Fruit fly (Drosophila melanogaster) whole organism, embryonic: ENCODE results near the gene phtm.

ENCODE experiments used
- B-H1 ChIP-seq: fragments of 200-800 bp; sonication (Bioruptor generic); IDR thresholded peaks from 3 replicates; pipeline ENCODE4 v1.3.6; 2022; ENCODE audit warnings: missing biosample characterization, missing genetic modification characterization
- CG11456 ChIP-seq: fragments of 200-800 bp; sonication (Bioruptor generic); IDR thresholded peaks from 3 replicates; pipeline ENCODE4 v1.3.6; 2022; ENCODE audit warnings: missing biosample characterization, missing genetic modification characterization
- CG12391 ChIP-seq: fragments of 200-800 bp; sonication (Bioruptor generic); optimal IDR thresholded peaks from 3 replicates; lab custom pipeline; 2018; ENCODE audit warnings: missing biosample characterization, mild to moderate bottlenecking, missing genetic modification characterization, moderate library complexity
- CG15011 ChIP-seq: fragments of 200-800 bp; sonication (Bioruptor generic); optimal IDR thresholded peaks from 3 replicates; lab custom pipeline; 2018; ENCODE audit warnings: missing biosample characterization, mild to moderate bottlenecking, missing genetic modification characterization
- CG1647 ChIP-seq: fragments of 200-800 bp; sonication (Bioruptor generic); optimal IDR thresholded peaks from 3 replicates; lab custom pipeline; 2016; ENCODE audit warnings: missing biosample characterization, missing genetic modification characterization
- CG17359 ChIP-seq: fragments of 200-800 bp; sonication (Bioruptor generic); optimal IDR thresholded peaks from 3 replicates; lab custom pipeline; 2018; ENCODE audit warnings: missing biosample characterization, mild to moderate bottlenecking, missing genetic modification characterization, moderate library complexity
- CG17802 ChIP-seq: fragments of 200-800 bp; sonication (Bioruptor generic); optimal IDR thresholded peaks from 2 replicates; lab custom pipeline; 2018; ENCODE audit warnings: missing biosample characterization, mild to moderate bottlenecking, missing genetic modification characterization, moderate library complexity
- CG17912 ChIP-seq: fragments of 200-800 bp; sonication (Bioruptor generic); optimal IDR thresholded peaks from 2 replicates; lab custom pipeline; 2018; ENCODE audit warnings: missing biosample characterization, mild to moderate bottlenecking, missing genetic modification characterization
- CG1792 ChIP-seq: fragments of 200-800 bp; sonication (Bioruptor generic); optimal IDR thresholded peaks from 2 replicates; lab custom pipeline; 2016; ENCODE audit warnings: missing biosample characterization, missing genetic modification characterization
- CG2712 ChIP-seq: fragments of 200-800 bp; optimal IDR thresholded peaks from 3 replicates; lab custom pipeline; 2019; ENCODE audit warnings: missing biosample characterization, mild to moderate bottlenecking, missing genetic modification characterization, moderate library complexity
- CG30431 ChIP-seq: fragments of 200-800 bp; sonication (Bioruptor generic); optimal IDR thresholded peaks from 2 replicates; lab custom pipeline; 2017; ENCODE audit warnings: missing biosample characterization, missing genetic modification characterization
- CG31388 ChIP-seq: fragments of 200-800 bp; sonication (Bioruptor generic); optimal IDR thresholded peaks from 2 replicates; lab custom pipeline; 2016; ENCODE audit warnings: missing biosample characterization, missing genetic modification characterization
- CG33557 ChIP-seq: fragments of 200-800 bp; sonication (Bioruptor generic); optimal IDR thresholded peaks from 2 replicates; lab custom pipeline; 2019; ENCODE audit warnings: missing biosample characterization, mild to moderate bottlenecking, missing genetic modification characterization, moderate library complexity
- CG6654 ChIP-seq: fragments of 200-800 bp; sonication (Bioruptor generic); optimal IDR thresholded peaks from 2 replicates; lab custom pipeline; 2017; ENCODE audit warnings: missing biosample characterization, mild to moderate bottlenecking, missing genetic modification characterization
- CG6791 ChIP-seq: fragments of 200-800 bp; sonication (Bioruptor generic); IDR thresholded peaks from 3 replicates; pipeline ENCODE4 v1.3.6; 2022; ENCODE audit warnings: missing biosample characterization, missing genetic modification characterization; ENCODE audit not compliant: partially characterized antibody
- CG7357 ChIP-seq: fragments of 200-800 bp; sonication (Bioruptor generic); IDR thresholded peaks from 3 replicates; pipeline ENCODE4 v1.3.6; 2022; ENCODE audit warnings: missing biosample characterization, missing genetic modification characterization
- CG7556 ChIP-seq: fragments of 200-800 bp; sonication (Bioruptor generic); optimal IDR thresholded peaks from 2 replicates; lab custom pipeline; 2017; ENCODE audit warnings: missing biosample characterization, mild to moderate bottlenecking, missing genetic modification characterization
- CG7987 ChIP-seq: fragments of 200-800 bp; sonication (Bioruptor generic); optimal IDR thresholded peaks from 2 replicates; lab custom pipeline; 2018; ENCODE audit warnings: missing biosample characterization, mild to moderate bottlenecking, missing genetic modification characterization, moderate library complexity
- CG8388 ChIP-seq: fragments of 200-800 bp; sonication (Bioruptor generic); optimal IDR thresholded peaks from 2 replicates; lab custom pipeline; 2019; ENCODE audit warnings: missing biosample characterization, mild to moderate bottlenecking, missing genetic modification characterization, moderate library complexity
- CG9797 ChIP-seq: fragments of 200-800 bp; sonication (Bioruptor generic); optimal IDR thresholded peaks from 3 replicates; lab custom pipeline; 2018; ENCODE audit warnings: missing biosample characterization, mild to moderate bottlenecking, missing genetic modification characterization
- CG9817 ChIP-seq: fragments of 200-800 bp; sonication (Bioruptor generic); optimal IDR thresholded peaks from 2 replicates; lab custom pipeline; 2018; ENCODE audit warnings: missing biosample characterization, mild to moderate bottlenecking, missing genetic modification characterization, moderate library complexity
- Dref ChIP-seq: fragments of 200-800 bp; sonication (Bioruptor generic); IDR thresholded peaks from 2 replicates; pipeline ENCODE4 v1.3.6; 2022; ENCODE audit warnings: missing biosample characterization, missing genetic modification characterization
- Elba2 ChIP-seq: fragments of 200-800 bp; sonication (Bioruptor generic); optimal IDR thresholded peaks from 3 replicates; lab custom pipeline; 2016; ENCODE audit warnings: missing biosample characterization, missing genetic modification characterization
- Hmx ChIP-seq: fragments of 200-800 bp; sonication (Bioruptor generic); optimal IDR thresholded peaks from 2 replicates; lab custom pipeline; 2016; ENCODE audit warnings: missing biosample characterization, missing genetic modification characterization
- Hsf ChIP-seq: fragments of 200-800 bp; sonication (Bioruptor generic); optimal IDR thresholded peaks from 3 replicates; lab custom pipeline; 2016; ENCODE audit warnings: missing biosample characterization, missing genetic modification characterization
- MTF-1 ChIP-seq: fragments of 200-800 bp; sonication (Bioruptor generic); optimal IDR thresholded peaks from 2 replicates; lab custom pipeline; 2018; ENCODE audit warnings: missing biosample characterization, mild to moderate bottlenecking, missing genetic modification characterization, borderline replicate concordance
- Mad ChIP-seq: fragments of 200-800 bp; sonication (Bioruptor generic); optimal IDR thresholded peaks from 2 replicates; lab custom pipeline; 2016; ENCODE audit warnings: missing biosample characterization, missing genetic modification characterization
- NC2β ChIP-seq: fragments of 200-800 bp; sonication (Bioruptor generic); optimal IDR thresholded peaks from 2 replicates; lab custom pipeline; 2016; ENCODE audit warnings: missing biosample characterization, missing genetic modification characterization
- Spps ChIP-seq: fragments of 200-800 bp; sonication (Bioruptor generic); optimal IDR thresholded peaks from 2 replicates; lab custom pipeline; 2018; ENCODE audit warnings: missing biosample characterization, mild to moderate bottlenecking, missing genetic modification characterization
- Sry-β ChIP-seq: fragments of 200-800 bp; sonication (Bioruptor generic); optimal IDR thresholded peaks from 2 replicates; lab custom pipeline; 2018; ENCODE audit warnings: missing biosample characterization, mild to moderate bottlenecking, missing genetic modification characterization, moderate library complexity
- Ssrp ChIP-seq: fragments of 200-800 bp; sonication (Bioruptor generic); optimal IDR thresholded peaks from 2 replicates; lab custom pipeline; 2018; ENCODE audit warnings: missing biosample characterization, mild to moderate bottlenecking, missing genetic modification characterization, moderate library complexity
- abd-A ChIP-seq: fragments of 200-800 bp; sonication (Bioruptor generic); optimal IDR thresholded peaks from 3 replicates; lab custom pipeline; 2019; ENCODE audit warnings: missing biosample characterization, mild to moderate bottlenecking, missing genetic modification characterization, moderate library complexity
- amos ChIP-seq: fragments of 200-800 bp; sonication (Bioruptor generic); IDR thresholded peaks from 2 replicates; pipeline ENCODE4 v1.3.6; 2022; ENCODE audit warnings: missing biosample characterization, missing genetic modification characterization; ENCODE audit not compliant: partially characterized antibody
- ato ChIP-seq: fragments of 200-800 bp; sonication (Bioruptor generic); IDR thresholded peaks from 2 replicates; pipeline ENCODE4 v1.3.6; 2022; ENCODE audit warnings: missing biosample characterization, missing genetic modification characterization; ENCODE audit not compliant: partially characterized antibody
- ems ChIP-seq: fragments of 200-800 bp; sonication (Bioruptor generic); optimal IDR thresholded peaks from 3 replicates; lab custom pipeline; 2016; ENCODE audit warnings: missing biosample characterization, missing genetic modification characterization
- eyg ChIP-seq: fragments of 200-800 bp; sonication (Bioruptor generic); optimal IDR thresholded peaks from 3 replicates; lab custom pipeline; 2016; ENCODE audit warnings: missing biosample characterization, missing genetic modification characterization
- fd64A ChIP-seq: fragments of 200-800 bp; sonication (Bioruptor generic); optimal IDR thresholded peaks from 3 replicates; lab custom pipeline; 2018; ENCODE audit warnings: missing biosample characterization, mild to moderate bottlenecking, missing genetic modification characterization
- fru ChIP-seq: fragments of >200 bp; optimal IDR thresholded peaks from 2 replicates; lab custom pipeline; 2017
- jing ChIP-seq: fragments of 200-800 bp; sonication (Bioruptor generic); optimal IDR thresholded peaks from 2 replicates; lab custom pipeline; 2018; ENCODE audit warnings: missing biosample characterization, mild to moderate bottlenecking, missing genetic modification characterization
- klu ChIP-seq: fragments of 200-800 bp; sonication (Bioruptor generic); IDR thresholded peaks from 2 replicates; pipeline ENCODE4 v1.3.6; 2022; ENCODE audit warnings: missing biosample characterization, missing genetic modification characterization
- nerfin-1 ChIP-seq: fragments of 200-800 bp; sonication (Bioruptor generic); optimal IDR thresholded peaks from 3 replicates; lab custom pipeline; 2019; ENCODE audit warnings: missing biosample characterization, mild to moderate bottlenecking, missing genetic modification characterization, moderate library complexity
- pho ChIP-seq: fragments of 200-800 bp; sonication (Bioruptor generic); optimal IDR thresholded peaks from 2 replicates; lab custom pipeline; 2016; ENCODE audit warnings: missing biosample characterization, missing genetic modification characterization
- pros ChIP-seq: fragments of 200-800 bp; sonication (Bioruptor generic); optimal IDR thresholded peaks from 3 replicates; lab custom pipeline; 2019; ENCODE audit warnings: missing biosample characterization, mild to moderate bottlenecking, missing genetic modification characterization, moderate library complexity
- ro ChIP-seq: fragments of 200-800 bp; sonication (Bioruptor generic); IDR thresholded peaks from 2 replicates; pipeline ENCODE4 v1.3.6; 2022; ENCODE audit warnings: missing biosample characterization, missing genetic modification characterization
- salm ChIP-seq: fragments of 200-800 bp; sonication (Bioruptor generic); optimal IDR thresholded peaks from 2 replicates; lab custom pipeline; 2018; ENCODE audit warnings: missing biosample characterization, mild to moderate bottlenecking, missing genetic modification characterization
- sd ChIP-seq: fragments of 200-800 bp; sonication (Bioruptor generic); optimal IDR thresholded peaks from 3 replicates; lab custom pipeline; 2018; ENCODE audit warnings: missing biosample characterization, mild to moderate bottlenecking, missing genetic modification characterization, moderate library complexity
- shn ChIP-seq: fragments of 200-800 bp; sonication (Bioruptor generic); optimal IDR thresholded peaks from 3 replicates; lab custom pipeline; 2016; ENCODE audit warnings: missing biosample characterization, missing genetic modification characterization
- sna ChIP-seq: fragments of 200-800 bp; sonication (Bioruptor generic); IDR thresholded peaks from 2 replicates; pipeline ENCODE4 v1.3.6; 2022; ENCODE audit warnings: missing biosample characterization, missing genetic modification characterization; ENCODE audit not compliant: partially characterized antibody
- sr ChIP-seq: fragments of 200-800 bp; sonication (Bioruptor generic); IDR thresholded peaks from 3 replicates; pipeline ENCODE4 v1.3.6; 2022; ENCODE audit warnings: missing biosample characterization, missing genetic modification characterization
- stwl ChIP-seq: fragments of 200-800 bp; sonication (Bioruptor generic); optimal IDR thresholded peaks from 3 replicates; lab custom pipeline; 2018; ENCODE audit warnings: missing biosample characterization, mild to moderate bottlenecking, missing genetic modification characterization, moderate library complexity
- tap ChIP-seq: fragments of 200-800 bp; optimal IDR thresholded peaks from 3 replicates; lab custom pipeline; 2019; ENCODE audit warnings: missing biosample characterization, mild to moderate bottlenecking, missing genetic modification characterization, moderate library complexity

Gene phtm

DNA sequence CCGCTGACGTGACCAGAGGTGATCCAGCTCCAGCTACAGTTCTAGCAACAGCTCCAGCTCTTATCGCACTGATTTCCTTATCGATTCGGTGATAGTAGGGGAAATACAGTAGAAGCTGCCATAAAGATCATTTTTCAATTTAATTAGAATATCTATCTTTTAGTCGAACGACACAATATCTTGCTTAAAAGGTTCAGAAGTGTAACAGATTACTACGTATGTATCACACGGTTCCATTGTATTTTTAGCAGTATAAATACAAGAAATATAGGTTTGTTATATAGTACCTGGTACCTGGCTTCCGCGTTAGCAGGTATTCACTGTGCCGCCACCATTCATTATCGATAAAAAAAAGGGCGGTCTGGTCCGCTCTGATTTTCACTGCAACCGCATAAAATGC lies 40.7 kb upstream of the phtm start (continued):
- TF ChIP-seq pros (GFP tag; lab: Kevin White, UChicago) (no peak), CG2712 (tag; lab: Kevin White, UChicago) (peak; percentile 85), CG31388 (GFP tag; lab: Kevin White, UChicago) (peak; percentile 35), sna (GFP tag; lab: Robert Waterston, UW) (no peak), MTF-1 (peak; percentile 76), CG7987 (peak; percentile 62), ato (GFP tag; lab: Robert Waterston, UW) (no peak), Mad (GFP tag; lab: Kevin White, UChicago) (peak; percentile 51), fru (no peak), CG7556 (GFP tag; lab: Kevin White, UChicago) (peak; percentile 75), abd-A (no peak), shn (GFP tag; lab: Kevin White, UChicago) (peak; percentile 17), tap (peak; percentile 89), CG30431 (GFP tag; lab: Kevin White, UChicago) (peak; percentile 39), amos (no peak), sd (no peak), B-H1 (peak; percentile 70), CG15011 (GFP tag; lab: Kevin White, UChicago) (peak; percentile 71), Hmx (GFP tag; lab: Kevin White, UChicago) (peak; percentile 52), nerfin-1 (tag; lab: Kevin White, UChicago) (peak; percentile 81), CG17912 (GFP tag; lab: Kevin White, UChicago) (peak; percentile 75), pho (peak; percentile 71), CG1792 (peak; percentile 58), Sry-β (no peak), CG12391 (tag; lab: Kevin White, UChicago) (peak; percentile 86), Spps (tag; lab: Kevin White, UChicago) (peak; percentile 44), CG6791 (GFP tag; lab: Robert Waterston, UW) (no peak), ro (GFP tag; lab: Robert Waterston, UW) (no peak), Dref (GFP tag; lab: Robert Waterston, UW) (no peak), sr (0 out of 3 replicates have a peak, but pooled peaks have one; percentile 28), stwl (tag; lab: Kevin White, UChicago) (no peak), CG9797 (GFP tag; lab: Kevin White, UChicago) (no peak), CG17802 (tag; lab: Kevin White, UChicago) (peak; percentile 57), CG17359 (tag; lab: Kevin White, UChicago) (peak; percentile 90), Elba2 (GFP tag; lab: Kevin White, UChicago) (no peak), Ssrp (tag; lab: Kevin White, UChicago) (peak; percentile 81), CG9817 (tag; lab: Kevin White, UChicago) (peak; percentile 87), klu (peak; percentile 20; the same call in 1 of the 2 replicates), CG1647 (GFP tag; lab: Kevin White, UChicago) (peak; percentile 76), fd64A (GFP tag; lab: Kevin White, UChicago) (peak; percentile 65), CG6654 (peak; percentile 52), Hsf (GFP tag; lab: Kevin White, UChicago) (peak; percentile 74), ems (GFP tag; lab: Kevin White, UChicago) (peak; percentile 80), salm (tag; lab: Kevin White, UChicago) (peak; percentile 80), CG7357 (GFP tag; lab: Robert Waterston, UW) (peak; percentile 72), CG11456 (peak; percentile 72), CG33557 (peak; percentile 52), NC2β (GFP tag; lab: Kevin White, UChicago) (peak; percentile 67), CG8388 (peak; percentile 84), eyg (GFP tag; lab: Kevin White, UChicago) (peak; percentile 12), jing (GFP tag; lab: Kevin White, UChicago) (peak; percentile 64)
